Fruit fly (Drosophila melanogaster): ENCODE results near the gene Dh44.

Dh44 gene

dm6 chr3R:9613124-9613523 lies 24.9 kb upstream of the Dh44 start (continued):
- TF ChIP-seq Dif (GFP tag; optimal IDR thresholded peaks at IDR 0.05; ENCODE audit: partially characterized antibody) = no peak

dm6 chr3R:9618331-9618730 lies 19.7 kb upstream of the Dh44 start:
- TF ChIP-seq usp (GFP tag; optimal IDR thresholded peaks at IDR 0.05) (no peak), brk (GFP tag; optimal IDR thresholded peaks at IDR 0.05) (no peak), lola (GFP tag; optimal IDR thresholded peaks at IDR 0.05) (no peak), CG9705 (GFP tag; optimal IDR thresholded peaks at IDR 0.05) (no peak), dl (GFP tag; optimal IDR thresholded peaks at IDR 0.05; ENCODE audit: insufficient read depth in 1 of 2, partially characterized antibody in 2 of 2) (no peak), Jra (GFP tag; optimal IDR thresholded peaks at IDR 0.05) (no peak), Abd-B (GFP tag; optimal IDR thresholded peaks at IDR 0.05) (no peak), Hr78 (GFP tag; optimal IDR thresholded peaks at IDR 0.05) (no peak), Mio (GFP tag; optimal IDR thresholded peaks at IDR 0.05) (no peak), Hr83 (GFP tag; optimal IDR thresholded peaks at IDR 0.05; ENCODE audit: poor library complexity, severe bottlenecking) (no peak), rgr (GFP tag; optimal IDR thresholded peaks at IDR 0.05) (peak; percentile 32), fru (GFP tag; optimal IDR thresholded peaks at IDR 0.05) (peak; percentile 48), Myc (optimal IDR thresholded peaks at IDR 0.05) (no peak), Dfd (GFP tag; optimal IDR thresholded peaks at IDR 0.05) (no peak), jim (GFP tag; optimal IDR thresholded peaks at IDR 0.05) (no peak), ey (GFP tag; optimal IDR thresholded peaks at IDR 0.05) (peak; percentile 55), br (GFP tag; optimal IDR thresholded peaks at IDR 0.05) (peak; percentile 44), woc (GFP tag; optimal IDR thresholded peaks at IDR 0.05) (no peak), Hnf4 (GFP tag; optimal IDR thresholded peaks at IDR 0.05) (peak; percentile 46), Rel (GFP tag; optimal IDR thresholded peaks at IDR 0.05) (no peak), Rel (tag; optimal IDR thresholded peaks at IDR 0.05) (no peak), tai (GFP tag; optimal IDR thresholded peaks at IDR 0.05) (no peak), Vsx2 (GFP tag; optimal IDR thresholded peaks at IDR 0.05; ENCODE audit: partially characterized antibody) (no peak), sv (GFP tag; optimal IDR thresholded peaks at IDR 0.05) (peak; percentile 7), Dif (GFP tag; optimal IDR thresholded peaks at IDR 0.05; ENCODE audit: partially characterized antibody) (no peak), Sp1 (GFP tag; optimal IDR thresholded peaks at IDR 0.05) (no peak), OdsH (GFP tag; optimal IDR thresholded peaks at IDR 0.05) (peak; percentile 24), h (GFP tag; optimal IDR thresholded peaks at IDR 0.05) (peak; percentile 57), foxo (GFP tag; optimal IDR thresholded peaks at IDR 0.05) (peak in 1 of 2 experiments; percentile 61), N (GFP tag; optimal IDR thresholded peaks at IDR 0.05) (no peak), dmrt93B (GFP tag; optimal IDR thresholded peaks at IDR 0.05) (peak; percentile 44), pan (optimal IDR thresholded peaks at IDR 0.05) (no peak), sage (GFP tag; optimal IDR thresholded peaks at IDR 0.05) (no peak), CrebA (GFP tag; optimal IDR thresholded peaks at IDR 0.05; ENCODE audit: borderline replicate concordance) (no peak), CG32264 (GFP tag; optimal IDR thresholded peaks at IDR 0.05) (no peak), GATAd (GFP tag; optimal IDR thresholded peaks at IDR 0.05) (no peak), dsf (GFP tag; optimal IDR thresholded peaks at IDR 0.05; ENCODE audit: borderline replicate concordance) (no peak), psq (GFP tag; optimal IDR thresholded peaks at IDR 0.05) (no peak), HLH106 (tag; optimal IDR thresholded peaks at IDR 0.05) (peak; percentile 48)

dm6 chr3R:9620278-9620677 lies 17.7 kb upstream of the Dh44 start:
- no peak for TF ChIP-seq Hnf4 (GFP tag; optimal IDR thresholded peaks at IDR 0.05)
- no peak for TF ChIP-seq CG32264 (GFP tag; optimal IDR thresholded peaks at IDR 0.05)
- no peak for TF ChIP-seq rgr (GFP tag; optimal IDR thresholded peaks at IDR 0.05)
- TF ChIP-seq Mio (GFP tag; optimal IDR thresholded peaks at IDR 0.05) = no peak
- TF ChIP-seq GATAd (GFP tag; optimal IDR thresholded peaks at IDR 0.05) = no peak
- no peak for TF ChIP-seq foxo (GFP tag; optimal IDR thresholded peaks at IDR 0.05)
- no peak for TF ChIP-seq N (GFP tag; optimal IDR thresholded peaks at IDR 0.05)
- TF ChIP-seq Hr83 (GFP tag; optimal IDR thresholded peaks at IDR 0.05; ENCODE audit: poor library complexity, severe bottlenecking) = no peak
- TF ChIP-seq Vsx2 (GFP tag; optimal IDR thresholded peaks at IDR 0.05; ENCODE audit: partially characterized antibody) = no peak
- TF ChIP-seq CG9705 (GFP tag; optimal IDR thresholded peaks at IDR 0.05) = no peak
- no peak for TF ChIP-seq fru (GFP tag; optimal IDR thresholded peaks at IDR 0.05)
- TF ChIP-seq psq (GFP tag; optimal IDR thresholded peaks at IDR 0.05) = no peak

Measured in whole organism, wandering third instar larva.